Worm (Caenorhabditis elegans): ENCODE results near the gene C14B4.2.

- TF ChIP-seq ceh-82 (tag; optimal IDR thresholded peaks at IDR 0.05) (no peak), nhr-129 (tag; optimal IDR thresholded peaks at IDR 0.05) (no peak), alr-1 (tag; optimal IDR thresholded peaks at IDR 0.05) (no peak), nhr-11 (tag; optimal IDR thresholded peaks at IDR 0.05) (no peak), nhr-25 (tag; optimal IDR thresholded peaks at IDR 0.05) (no peak), aly-2 (tag; optimal IDR thresholded peaks at IDR 0.05) (no peak), lsy-2 (tag; optimal IDR thresholded peaks at IDR 0.05) (no peak), mdl-1 (tag; optimal IDR thresholded peaks at IDR 0.05) (no peak), ama-1 (optimal IDR thresholded peaks at IDR 0.05) (no peak), unc-62 (GFP tag; optimal IDR thresholded peaks at IDR 0.05) (no peak), elt-3 (tag; optimal IDR thresholded peaks at IDR 0.05) (no peak)
Observed at ce11 chrV:19337333-19337732, 25.1 kb downstream of the C14B4.2 start.

Measured in whole organism, L2 larva.